Fruit fly (Drosophila melanogaster) whole organism: ENCODE results near the gene Amt.

ENCODE experiments used
- CG8478 ChIP-seq: fragments of >200 bp; optimal IDR thresholded peaks from 2 replicates; lab custom pipeline; 2018; ENCODE audit warnings: inconsistent platforms
- Dll ChIP-seq: fragments of >200 bp; optimal IDR thresholded peaks from 2 replicates; lab custom pipeline; 2017
- EcR ChIP-seq, 2 experiments: fragments of >200 bp; optimal IDR thresholded peaks; 2 replicates each; lab custom pipeline; 2017; ENCODE audit warnings: missing biosample characterization in 2 of 2, missing genetic modification characterization in 2 of 2, missing genetic modification reagents in 2 of 2
- pan ChIP-seq: fragments of >200 bp; optimal IDR thresholded peaks from 2 replicates; lab custom pipeline; 2017
- psq ChIP-seq: fragments of >200 bp; optimal IDR thresholded peaks from 2 replicates; lab custom pipeline; 2017
- usp ChIP-seq: fragments of >200 bp; optimal IDR thresholded peaks from 2 replicates; lab custom pipeline; 2017; ENCODE audit warnings: missing biosample characterization, missing genetic modification characterization, mixed read lengths

DNA sequence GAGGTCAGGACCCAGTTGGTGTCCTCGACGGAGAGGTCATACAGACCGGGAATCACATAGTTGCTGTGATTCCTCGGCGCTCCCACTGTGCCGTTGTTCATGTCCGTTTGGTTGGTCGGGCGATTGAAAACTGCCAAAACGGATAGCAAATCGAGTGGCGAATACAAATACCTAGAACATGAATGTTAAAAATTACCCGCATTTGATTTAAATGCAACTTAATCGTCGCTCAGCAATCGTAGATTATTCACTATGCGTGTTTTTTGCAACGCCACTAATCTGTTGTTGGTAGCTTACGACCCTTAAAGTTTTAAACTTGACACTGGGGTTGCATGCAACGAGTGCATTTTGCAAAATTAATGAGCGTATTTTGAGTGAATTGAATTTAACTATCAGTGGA lies at the start of gene Amt:
- TF ChIP-seq psq (lab: Kevin White, UChicago) (no peak), CG8478 (lab: Kevin White, UChicago) (no peak), pan (lab: Kevin White, UChicago) (no peak), usp (GFP tag; lab: Kevin White, UChicago) (no peak), Dll (lab: Kevin White, UChicago) (no peak), EcR (GFP tag; optimal IDR thresholded peaks at IDR 0.05; lab: Kevin White, UChicago) (no peak)
